Fruit fly (Drosophila melanogaster): ENCODE data around the gene Ogdh.

DNA sequence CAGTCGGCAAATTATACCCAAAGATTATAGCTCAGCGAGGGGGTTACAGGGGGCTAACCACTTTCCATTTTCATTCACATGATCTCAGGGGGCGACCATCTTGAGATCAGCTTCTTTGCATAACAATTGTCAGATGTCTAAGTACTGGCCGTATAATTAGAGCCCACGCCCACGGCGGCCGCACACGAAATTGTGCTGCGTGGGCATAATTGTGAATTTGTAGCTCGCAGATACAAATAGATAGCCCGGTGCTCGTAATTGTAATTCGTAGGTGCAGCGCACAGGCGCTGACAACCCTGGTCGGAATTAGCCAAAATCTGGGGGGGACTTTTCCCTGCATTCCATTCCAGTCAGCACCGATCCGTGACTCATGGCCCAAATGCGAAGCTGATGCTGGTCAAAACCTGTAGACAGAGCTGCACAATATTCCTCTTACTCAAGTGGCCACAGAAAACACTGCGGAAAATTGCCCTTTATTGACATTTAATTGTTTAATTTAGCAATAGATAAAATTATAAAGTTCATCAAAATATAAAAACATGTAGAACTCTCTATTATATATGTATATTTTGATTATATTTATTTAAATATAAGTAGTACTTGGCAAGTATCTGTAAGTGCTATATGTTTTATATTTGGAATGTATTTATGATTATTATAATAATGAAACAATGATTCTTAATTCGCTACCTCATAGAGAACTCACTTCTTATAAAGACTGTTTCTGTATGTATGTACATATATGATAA is 17.2 kb downstream of the Ogdh start:
- no peak for TF ChIP-seq usp (GFP tag; optimal IDR thresholded peaks at IDR 0.05)
- peak; percentile 21 for TF ChIP-seq HLH106 (tag; optimal IDR thresholded peaks at IDR 0.05)
- TF ChIP-seq h (GFP tag; optimal IDR thresholded peaks at IDR 0.05) = no peak
- TF ChIP-seq CrebA (GFP tag; optimal IDR thresholded peaks at IDR 0.05; ENCODE audit: borderline replicate concordance) = no peak
- no peak for TF ChIP-seq Hr83 (GFP tag; optimal IDR thresholded peaks at IDR 0.05; ENCODE audit: poor library complexity, severe bottlenecking)
- no peak for TF ChIP-seq Mio (GFP tag; optimal IDR thresholded peaks at IDR 0.05)
- TF ChIP-seq fru (GFP tag; optimal IDR thresholded peaks at IDR 0.05) = no peak
- no peak for TF ChIP-seq psq (GFP tag; optimal IDR thresholded peaks at IDR 0.05)
- peak; percentile 17 for TF ChIP-seq Sp1 (GFP tag; optimal IDR thresholded peaks at IDR 0.05)
- no peak for TF ChIP-seq lola (GFP tag; optimal IDR thresholded peaks at IDR 0.05)
- TF ChIP-seq Dif (GFP tag; optimal IDR thresholded peaks at IDR 0.05; ENCODE audit: partially characterized antibody) = no peak
- no peak for TF ChIP-seq CG32264 (GFP tag; optimal IDR thresholded peaks at IDR 0.05)
- no peak for TF ChIP-seq Hr78 (GFP tag; optimal IDR thresholded peaks at IDR 0.05)
- TF ChIP-seq br (GFP tag; optimal IDR thresholded peaks at IDR 0.05) = no peak

All from whole organism, wandering third instar larva.